Fruit fly (Drosophila melanogaster) whole organism, embryonic: ENCODE measurements around the gene Rad9.

Experiments
- CG1024 ChIP-seq: fragments of 200-800 bp; sonication (Bioruptor generic); IDR thresholded peaks from 2 replicates; pipeline ENCODE4 v1.3.6; 2022; ENCODE audit warnings: missing biosample characterization, missing genetic modification characterization
- CG1647 ChIP-seq: fragments of 200-800 bp; sonication (Bioruptor generic); optimal IDR thresholded peaks from 3 replicates; lab custom pipeline; 2016; ENCODE audit warnings: missing biosample characterization, missing genetic modification characterization
- CG4854 ChIP-seq: fragments of 200-800 bp; sonication (Bioruptor generic); optimal IDR thresholded peaks from 2 replicates; lab custom pipeline; 2016; ENCODE audit warnings: missing biosample characterization, missing genetic modification characterization, inconsistent platforms
- Dfd ChIP-seq, 2 experiments: fragments of >200 bp; optimal IDR thresholded peaks; 2 replicates each; lab custom pipeline; 2017; ENCODE audit warnings: missing biosample characterization in 2 of 2, missing genetic modification characterization in 2 of 2
- Lhr ChIP-seq: fragments of 200-800 bp; sonication (Bioruptor generic); optimal IDR thresholded peaks from 3 replicates; lab custom pipeline; 2017; ENCODE audit warnings: mild to moderate bottlenecking, missing biosample characterization, missing genetic modification reagents, missing genetic modification characterization
- Mad ChIP-seq: fragments of 200-800 bp; sonication (Bioruptor generic); optimal IDR thresholded peaks from 2 replicates; lab custom pipeline; 2016; ENCODE audit warnings: missing biosample characterization, missing genetic modification characterization
- Sry-β ChIP-seq: fragments of 200-800 bp; sonication (Bioruptor generic); optimal IDR thresholded peaks from 2 replicates; lab custom pipeline; 2018; ENCODE audit warnings: missing biosample characterization, mild to moderate bottlenecking, missing genetic modification characterization, moderate library complexity
- crc ChIP-seq: fragments of 200-800 bp; sonication (Bioruptor generic); optimal IDR thresholded peaks from 2 replicates; lab custom pipeline; 2016; ENCODE audit warnings: missing biosample characterization, missing genetic modification characterization
- gfzf ChIP-seq: fragments of 200-800 bp; sonication (Bioruptor generic); optimal IDR thresholded peaks from 2 replicates; lab custom pipeline; 2016; ENCODE audit warnings: missing biosample characterization, mild to moderate bottlenecking, missing genetic modification characterization, moderate library complexity
- slbo ChIP-seq: fragments of 200-800 bp; sonication (Bioruptor generic); IDR thresholded peaks from 2 replicates; pipeline ENCODE4 v1.3.6; 2022; ENCODE audit warnings: missing biosample characterization, missing genetic modification characterization

DNA sequence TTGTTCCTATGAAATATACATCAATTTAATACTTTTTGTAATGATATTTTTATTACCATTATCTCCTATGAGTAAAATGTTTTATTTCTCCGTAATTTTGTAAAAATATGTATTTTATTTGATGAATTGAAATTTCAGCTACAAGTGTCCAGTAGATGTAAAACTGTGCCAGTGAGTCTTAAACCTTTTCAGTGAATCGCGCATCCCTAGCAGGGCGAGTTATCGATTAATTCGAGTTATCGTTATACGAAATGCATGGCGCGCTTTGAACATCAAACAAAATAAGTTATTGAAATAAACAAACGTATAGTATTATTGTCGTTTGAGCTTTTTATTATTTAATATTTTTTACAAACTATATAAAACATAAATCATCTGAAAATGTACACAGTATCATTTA is 44.0 kb downstream of the Rad9 start:
- no peak for TF ChIP-seq slbo (GFP tag; lab: Robert Waterston, UW)
- TF ChIP-seq CG4854 (GFP tag; lab: Kevin White, UChicago): no peak
- no peak for TF ChIP-seq gfzf (GFP tag; lab: Kevin White, UChicago)
- TF ChIP-seq Dfd (GFP tag; optimal IDR thresholded peaks at IDR 0.05; lab: Kevin White, UChicago): no peak
- TF ChIP-seq Mad (GFP tag; lab: Kevin White, UChicago): peak; percentile 2
- TF ChIP-seq Sry-β: no peak
- TF ChIP-seq CG1647 (GFP tag; lab: Kevin White, UChicago): no peak
- TF ChIP-seq CG1024: no peak
- no peak for TF ChIP-seq Lhr (GFP tag; lab: Kevin White, UChicago)
- no peak for TF ChIP-seq crc (GFP tag; lab: Kevin White, UChicago)
